Worm (Caenorhabditis elegans) whole organism, young adult: ENCODE measurements around the gene sup-35.

Experiments used
- B0261.1 ChIP-seq: sonication (generic microtip); optimal IDR thresholded peaks from 2 replicates; lab custom pipeline; 2016; ENCODE audit warnings: mild to moderate bottlenecking, missing genetic modification characterization, moderate library complexity, missing compliant biosample characterization
- F23B12.7 ChIP-seq: sonication (generic microtip); optimal IDR thresholded peaks from 2 replicates; lab custom pipeline; 2017; ENCODE audit warnings: missing genetic modification characterization, mild to moderate bottlenecking, missing compliant biosample characterization, antibody characterized with exemption, moderate library complexity; ENCODE audit not compliant: insufficient read depth
- F57C9.4 ChIP-seq: sonication (generic microtip); optimal IDR thresholded peaks from 2 replicates; lab custom pipeline; 2017; ENCODE audit warnings: mild to moderate bottlenecking, missing genetic modification characterization, missing compliant biosample characterization
- T07F8.4 ChIP-seq: sonication (generic microtip); optimal IDR thresholded peaks from 2 replicates; lab custom pipeline; 2016; ENCODE audit warnings: mild to moderate bottlenecking, missing genetic modification characterization, moderate library complexity, missing compliant biosample characterization
- T26A5.8 ChIP-seq: sonication (generic microtip); optimal IDR thresholded peaks from 2 replicates; lab custom pipeline; 2016; ENCODE audit warnings: missing genetic modification characterization, missing compliant biosample characterization
- aptf-2 ChIP-seq: fragments of 200-800 bp; sonication (Bioruptor generic); conservative IDR thresholded peaks from 2 replicates; pipeline ENCODE4 v1.3.6; 2022; ENCODE audit warnings: missing genetic modification reagents, missing genetic modification characterization, missing compliant biosample characterization
- attf-5 ChIP-seq: fragments of 200-800 bp; sonication (Bioruptor generic); optimal IDR thresholded peaks from 2 replicates; lab custom pipeline; 2018; ENCODE audit warnings: mild to moderate bottlenecking, missing genetic modification characterization, missing compliant biosample characterization
- ccch-3 ChIP-seq: fragments of 200-800 bp; sonication (Bioruptor generic); optimal IDR thresholded peaks from 2 replicates; lab custom pipeline; 2018; ENCODE audit warnings: mild to moderate bottlenecking, missing genetic modification characterization, missing compliant biosample characterization
- ceh-100 ChIP-seq: fragments of 200-800 bp; sonication (Bioruptor generic); IDR thresholded peaks from 2 replicates; pipeline ENCODE4 v1.3.6; 2022; ENCODE audit warnings: missing genetic modification reagents, missing genetic modification characterization, missing compliant biosample characterization
- ceh-58 ChIP-seq: fragments of 200-800 bp; sonication (Bioruptor generic); IDR thresholded peaks from 2 replicates; pipeline ENCODE4 v1.3.6; 2022; ENCODE audit warnings: missing genetic modification characterization, missing compliant biosample characterization
- ceh-79 ChIP-seq: sonication (generic microtip); optimal IDR thresholded peaks from 2 replicates; lab custom pipeline; 2017; ENCODE audit warnings: mild to moderate bottlenecking, missing genetic modification characterization, missing compliant biosample characterization
- ceh-91 ChIP-seq: fragments of 200-800 bp; sonication (Bioruptor generic); IDR thresholded peaks from 2 replicates; pipeline ENCODE4 v1.3.6; 2022; ENCODE audit warnings: missing genetic modification reagents, missing genetic modification characterization, missing compliant biosample characterization
- dox-1 ChIP-seq: fragments of 200-800 bp; sonication (Bioruptor generic); IDR thresholded peaks from 2 replicates; pipeline ENCODE4 v1.3.6; 2022; ENCODE audit warnings: missing genetic modification reagents, missing genetic modification characterization, missing compliant biosample characterization
- egl-44 ChIP-seq: fragments of 200-800 bp; sonication (Bioruptor generic); IDR thresholded peaks from 2 replicates; pipeline ENCODE4 v1.3.6; 2022; ENCODE audit warnings: missing genetic modification reagents, missing genetic modification characterization, missing compliant biosample characterization
- ekl-4 ChIP-seq: fragments of 200-800 bp; sonication (Bioruptor generic); IDR thresholded peaks from 2 replicates; pipeline ENCODE4 v1.3.6; 2022; ENCODE audit warnings: missing genetic modification reagents, missing genetic modification characterization, missing compliant biosample characterization
- fkh-3 ChIP-seq: sonication (generic microtip); optimal IDR thresholded peaks from 2 replicates; lab custom pipeline; 2016; ENCODE audit warnings: mild to moderate bottlenecking, missing genetic modification characterization, missing compliant biosample characterization
- hmg-1.2 ChIP-seq: fragments of 200-800 bp; sonication (Bioruptor generic); IDR thresholded peaks from 2 replicates; pipeline ENCODE4 v1.3.6; 2022; ENCODE audit warnings: missing genetic modification reagents, missing genetic modification characterization, missing compliant biosample characterization
- lag-1 ChIP-seq: fragments of 200-800 bp; sonication (Bioruptor generic); IDR thresholded peaks from 2 replicates; pipeline ENCODE4 v1.3.6; 2022; ENCODE audit warnings: missing genetic modification reagents, missing genetic modification characterization, missing compliant biosample characterization
- let-607 ChIP-seq, 2 experiments: fragments of 200-800 bp in 1 of 2; sonication (Bioruptor generic) in 1 of 2; sonication (generic microtip) in 1 of 2; optimal IDR thresholded peaks; 2 replicates each; lab custom pipeline; 2016 to 2018; ENCODE audit warnings: mild to moderate bottlenecking in 2 of 2, missing compliant biosample characterization in 2 of 2, missing genetic modification characterization in 2 of 2, moderate library complexity in 2 of 2, missing genotype in 1 of 2
- lin-26 ChIP-seq: fragments of 200-800 bp; sonication (Bioruptor generic); IDR thresholded peaks from 2 replicates; pipeline ENCODE4 v1.3.6; 2022; ENCODE audit warnings: missing genetic modification reagents, missing genetic modification characterization, missing compliant biosample characterization
- madf-3 ChIP-seq: fragments of 200-800 bp; sonication (Bioruptor generic); IDR thresholded peaks from 2 replicates; pipeline ENCODE4 v1.3.6; 2022; ENCODE audit warnings: missing genetic modification reagents, missing genetic modification characterization, missing compliant biosample characterization
- nfya-2 ChIP-seq: fragments of 200-800 bp; sonication (Bioruptor generic); IDR thresholded peaks from 2 replicates; pipeline ENCODE4 v1.3.6; 2022; ENCODE audit warnings: missing genetic modification reagents, missing genetic modification characterization, missing compliant biosample characterization
- nhr-120 ChIP-seq: fragments of 200-800 bp; sonication (Bioruptor generic); IDR thresholded peaks from 2 replicates; pipeline ENCODE4 v1.3.6; 2022; ENCODE audit warnings: missing genetic modification characterization, missing compliant biosample characterization
- nhr-80 ChIP-seq: sonication (generic microtip); optimal IDR thresholded peaks from 2 replicates; lab custom pipeline; 2016; ENCODE audit warnings: missing genetic modification characterization, missing compliant biosample characterization
- sdz-38 ChIP-seq: sonication (generic microtip); optimal IDR thresholded peaks from 2 replicates; lab custom pipeline; 2016; ENCODE audit warnings: missing genotype, missing genetic modification characterization, missing compliant biosample characterization
- snpc-1.3 ChIP-seq: sonication (generic microtip); optimal IDR thresholded peaks from 2 replicates; lab custom pipeline; 2017; ENCODE audit warnings: missing genetic modification characterization, mild to moderate bottlenecking, missing compliant biosample characterization, antibody characterized with exemption, moderate library complexity, missing genotype, missing genetic modification reagents; ENCODE audit not compliant: insufficient read depth
- snpc-4 ChIP-seq, 5 experiments: fragments of 150-350 bp in 1 of 5; sonication (generic microtip) in 4 of 5; optimal IDR thresholded peaks; 2 replicates each; lab custom pipeline; 2014 to 2018; ENCODE audit warnings: missing genetic modification characterization in 5 of 5, missing biosample characterization in 3 of 5, antibody characterized with exemption in 2 of 5, mild to moderate bottlenecking in 2 of 5, missing compliant biosample characterization in 2 of 5, missing genotype in 2 of 5, moderate library complexity in 2 of 5, missing genetic modification reagents in 1 of 5
- somi-1 ChIP-seq: fragments of 200-800 bp; sonication (Bioruptor generic); optimal IDR thresholded peaks from 2 replicates; lab custom pipeline; 2018; ENCODE audit warnings: mild to moderate bottlenecking, missing genetic modification characterization, missing compliant biosample characterization
- tlf-1 ChIP-seq: fragments of 200-800 bp; sonication (Bioruptor generic); optimal IDR thresholded peaks from 2 replicates; lab custom pipeline; 2018; ENCODE audit warnings: mild to moderate bottlenecking, missing genetic modification characterization, missing compliant biosample characterization
- unc-130 ChIP-seq: sonication (generic microtip); optimal IDR thresholded peaks from 2 replicates; lab custom pipeline; 2016; ENCODE audit warnings: missing genetic modification reagents, missing genetic modification characterization, missing compliant biosample characterization
- unc-62 ChIP-seq: fragments of 150-350 bp; optimal IDR thresholded peaks from 2 replicates; lab custom pipeline; 2014; ENCODE audit warnings: missing biosample characterization, missing genetic modification reagents, missing genetic modification characterization
- ztf-26 ChIP-seq: sonication (generic microtip); optimal IDR thresholded peaks from 2 replicates; lab custom pipeline; 2017; ENCODE audit warnings: missing genetic modification characterization, missing compliant biosample characterization
- ztf-28 ChIP-seq: fragments of 200-800 bp; sonication (Bioruptor generic); IDR thresholded peaks from 2 replicates; pipeline ENCODE4 v1.3.6; 2022; ENCODE audit warnings: missing genetic modification reagents, missing genetic modification characterization, missing compliant biosample characterization
- ztf-6 ChIP-seq: fragments of 200-800 bp; sonication (Bioruptor generic); IDR thresholded peaks from 2 replicates; pipeline ENCODE4 v1.3.6; 2022; ENCODE audit warnings: missing genetic modification reagents, missing genetic modification characterization, missing compliant biosample characterization

Gene sup-35

ce11 chrIII:11088187-11088586 lies 30.8 kb downstream of the sup-35 start, which contains the start of gene W09D6.5:
Gene W09D6.5 (plus strand): TSS chrIII:11088487.
- no peak for TF ChIP-seq ceh-100 (GFP tag; lab: Robert Waterston, UW)

ce11 chrIII:11087442-11087841 lies 31.6 kb downstream of the sup-35 start:
- TF ChIP-seq let-607 (tag; optimal IDR thresholded peaks at IDR 0.05; lab: Kevin White, UChicago) (peak; percentile 72 to 89), T26A5.8 (tag; lab: Kevin White, UChicago) (no peak), nhr-80 (peak; percentile 81), ceh-79 (no peak), snpc-1.3 (no peak), snpc-4 (GFP tag; optimal IDR thresholded peaks at IDR 0.05; lab: Kevin White, UChicago) (no peak), snpc-4 (tag; optimal IDR thresholded peaks at IDR 0.05; lab: Kevin White, UChicago) (peak in 2 of 4 experiments; percentile 34), attf-5 (GFP tag; lab: Kevin White, UChicago) (peak; percentile 29)

ce11 chrIII:11083993-11084392 lies 35.0 kb downstream of the sup-35 start:
- peak; percentile 73 for TF ChIP-seq nhr-80
- no peak for TF ChIP-seq attf-5 (GFP tag; lab: Kevin White, UChicago)

- TF ChIP-seq madf-3 (no peak), sdz-38 (no peak), snpc-1.3 (no peak), somi-1 (GFP tag; lab: Kevin White, UChicago) (no peak), T07F8.4 (no peak), ztf-26 (tag; lab: Kevin White, UChicago) (no peak), ceh-100 (GFP tag; lab: Robert Waterston, UW) (no peak), tlf-1 (GFP tag; lab: Kevin White, UChicago) (no peak)
- TF ChIP-seq, all 124 proteins: peak for 0
Measured at ce11 chrIII:11082604-11083003, 36.4 kb downstream of the sup-35 start.

ce11 chrIII:11079445-11079844 lies 39.6 kb downstream of the sup-35 start, which contains the start of gene W09D6.4:
Gene W09D6.4 (plus strand): TSS chrIII:11079745.
- TF ChIP-seq ceh-100 (GFP tag; lab: Robert Waterston, UW) (no peak), F23B12.7 (tag; lab: Kevin White, UChicago) (no peak), aptf-2 (GFP tag; lab: Robert Waterston, UW) (no peak), fkh-3 (tag; lab: Kevin White, UChicago) (no peak), ztf-6 (GFP tag; lab: Robert Waterston, UW) (no peak), ztf-28 (GFP tag; lab: Robert Waterston, UW) (no peak), ccch-3 (no peak), ekl-4 (GFP tag; lab: Robert Waterston, UW) (no peak), hmg-1.2 (GFP tag; lab: Robert Waterston, UW) (no peak), F57C9.4 (tag; lab: Kevin White, UChicago) (no peak)
- TF ChIP-seq, all 124 proteins: peak for 0

ce11 chrIII:11077404-11077803 lies 41.6 kb downstream of the sup-35 start, which contains the start of gene str-246:
Gene str-246 (plus strand): TSS chrIII:11077704.
- TF ChIP-seq ceh-91 (GFP tag; lab: Robert Waterston, UW) (no peak), nhr-80 (no peak), nfya-2 (GFP tag; lab: Robert Waterston, UW) (no peak), ceh-58 (GFP tag; lab: Robert Waterston, UW) (no peak), lag-1 (no peak), egl-44 (GFP tag; lab: Robert Waterston, UW) (no peak), unc-62 (GFP tag; lab: Kevin White, UChicago) (no peak), unc-130 (GFP tag; lab: Kevin White, UChicago) (no peak), dox-1 (GFP tag; lab: Robert Waterston, UW) (no peak), ztf-26 (tag; lab: Kevin White, UChicago) (no peak), lin-26 (GFP tag; lab: Robert Waterston, UW) (no peak), somi-1 (GFP tag; lab: Kevin White, UChicago) (no peak), B0261.1 (tag; lab: Kevin White, UChicago) (no peak), nhr-120 (no peak)
